Worm (Caenorhabditis elegans) whole organism, late embryonic: ENCODE results near the gene C14B1.2.

Experiments used
- ama-1 ChIP-seq: fragments of 150-350 bp; optimal IDR thresholded peaks from 2 replicates; lab custom pipeline; 2014
- ceh-19 ChIP-seq: fragments of 200-800 bp; sonication (Bioruptor generic); optimal IDR thresholded peaks from 2 replicates; lab custom pipeline; 2018; ENCODE audit warnings: mild to moderate bottlenecking, missing genetic modification characterization, missing compliant biosample characterization
- dmd-4 ChIP-seq: sonication (generic microtip); optimal IDR thresholded peaks from 2 replicates; lab custom pipeline; 2016; ENCODE audit warnings: borderline replicate concordance, missing genetic modification characterization, missing compliant biosample characterization
- fkh-10 ChIP-seq: fragments of 150-350 bp; optimal IDR thresholded peaks from 2 replicates; lab custom pipeline; 2014; ENCODE audit warnings: missing biosample characterization, missing genetic modification reagents, missing genetic modification characterization
- pha-4 ChIP-seq: fragments of 150-350 bp; optimal IDR thresholded peaks from 2 replicates; lab custom pipeline; 2018; ENCODE audit warnings: missing biosample characterization, missing genetic modification reagents, missing genetic modification characterization
- unc-55 ChIP-seq: sonication (generic microtip); optimal IDR thresholded peaks from 2 replicates; lab custom pipeline; 2017; ENCODE audit warnings: missing biosample characterization, missing genetic modification reagents, missing genetic modification characterization
- unc-86 ChIP-seq: sonication (generic microtip); optimal IDR thresholded peaks from 2 replicates; lab custom pipeline; 2016; ENCODE audit warnings: missing genetic modification characterization, missing compliant biosample characterization

ce11 chrIII:3670336-3670735 is 31.7 kb upstream of the C14B1.2 start, which contains the start of gene C46F11.6:
- TF ChIP-seq dmd-4 (tag; lab: Kevin White, UChicago) (no peak), fkh-10 (GFP tag; lab: Kevin White, UChicago) (no peak), ceh-19 (GFP tag; lab: Kevin White, UChicago) (no peak), unc-55 (GFP tag; lab: Kevin White, UChicago) (no peak), ama-1 (lab: Kevin White, UChicago) (no peak), unc-86 (tag; lab: Kevin White, UChicago) (no peak), pha-4 (tag; lab: Kevin White, UChicago) (no peak)
